Worm (Caenorhabditis elegans) whole organism, late embryonic: ENCODE data around the gene T02H6.8.

ENCODE experiments used
- ama-1 ChIP-seq: fragments of 150-350 bp; optimal IDR thresholded peaks from 2 replicates; lab custom pipeline; 2014
- ceh-19 ChIP-seq: fragments of 200-800 bp; sonication (Bioruptor generic); optimal IDR thresholded peaks from 2 replicates; lab custom pipeline; 2018; ENCODE audit warnings: mild to moderate bottlenecking, missing genetic modification characterization, missing compliant biosample characterization
- hlh-30 ChIP-seq: sonication (generic microtip); optimal IDR thresholded peaks from 2 replicates; lab custom pipeline; 2017; ENCODE audit warnings: antibody characterized with exemption, missing genetic modification characterization, missing compliant biosample characterization; ENCODE audit not compliant: insufficient read depth
- madf-2 ChIP-seq: sonication (generic microtip); optimal IDR thresholded peaks from 2 replicates; lab custom pipeline; 2017; ENCODE audit warnings: missing genetic modification characterization, missing compliant biosample characterization
- nfya-1 ChIP-seq: sonication (generic microtip); optimal IDR thresholded peaks from 2 replicates; lab custom pipeline; 2017; ENCODE audit warnings: missing genetic modification characterization, mild to moderate bottlenecking, missing compliant biosample characterization, antibody characterized with exemption, moderate library complexity
- nhr-11 ChIP-seq: fragments of 150-350 bp; optimal IDR thresholded peaks from 2 replicates; lab custom pipeline; 2014; ENCODE audit warnings: missing biosample characterization, missing genetic modification characterization
- pqm-1 ChIP-seq: sonication (generic microtip); optimal IDR thresholded peaks from 2 replicates; lab custom pipeline; 2016; ENCODE audit warnings: missing genetic modification characterization, missing compliant biosample characterization
- pros-1 ChIP-seq: fragments of 150-350 bp; optimal IDR thresholded peaks from 2 replicates; lab custom pipeline; 2014; ENCODE audit warnings: missing biosample characterization, missing genetic modification reagents, missing genetic modification characterization
- tbx-2 ChIP-seq: sonication (generic microtip); optimal IDR thresholded peaks from 2 replicates; lab custom pipeline; 2016; ENCODE audit warnings: missing genetic modification characterization, missing compliant biosample characterization

- no peak for TF ChIP-seq pqm-1 (tag; lab: Kevin White, UChicago)
- no peak for TF ChIP-seq madf-2 (tag; lab: Kevin White, UChicago)
- no peak for TF ChIP-seq pros-1 (tag; lab: Kevin White, UChicago)
- no peak for TF ChIP-seq hlh-30 (tag; lab: Kevin White, UChicago)
- TF ChIP-seq nfya-1: no peak
- TF ChIP-seq ceh-19 (GFP tag; lab: Kevin White, UChicago): no peak
- no peak for TF ChIP-seq ama-1 (lab: Kevin White, UChicago)
- TF ChIP-seq tbx-2 (tag; lab: Kevin White, UChicago): no peak
- no peak for TF ChIP-seq nhr-11 (tag; lab: Kevin White, UChicago)
These were observed 5.3 kb upstream of the T02H6.8 start, which contains the start of gene Y39F10C.1 for ce11 chrII:675303-675702.
